Worm (Caenorhabditis elegans): ENCODE measurements around the gene C02H6.3.
"Not testable (repeated sequence)": the region's sequence is repeated elsewhere in the genome, so short reads cannot be mapped to it uniquely, and the experiment has no call there.

Gene C02H6.3

ce11 chrV:7357132-7357531 lies 30.5 kb downstream of the C02H6.3 start, which contains the start of gene C03G6.6:
TSS of gene C03G6.6 (plus strand) at chrV:7357432.
- TF ChIP-seq blmp-1 (tag; optimal IDR thresholded peaks at IDR 0.05; ENCODE audit: insufficient read depth) (no peak), elt-1 (tag; optimal IDR thresholded peaks at IDR 0.05) (no peak), ztf-4 (tag; optimal IDR thresholded peaks at IDR 0.05) (no peak), ceh-16 (tag; optimal IDR thresholded peaks at IDR 0.05) (no peak), mdl-1 (tag; optimal IDR thresholded peaks at IDR 0.05) (no peak), sem-4 (tag; optimal IDR thresholded peaks at IDR 0.05) (no peak), elt-3 (tag; optimal IDR thresholded peaks at IDR 0.05) (no peak), lin-39 (tag; optimal IDR thresholded peaks at IDR 0.05) (no peak), nhr-12 (tag; optimal IDR thresholded peaks at IDR 0.05) (no peak), nhr-11 (tag; optimal IDR thresholded peaks at IDR 0.05) (no peak), lin-11 (tag; optimal IDR thresholded peaks at IDR 0.05) (no peak)

- TF ChIP-seq nhr-129 (tag; optimal IDR thresholded peaks at IDR 0.05) (no peak), gmeb-1 (tag; optimal IDR thresholded peaks at IDR 0.05) (no peak), R02D3.7 (tag; optimal IDR thresholded peaks at IDR 0.05) (no peak), unc-62 (GFP tag; optimal IDR thresholded peaks at IDR 0.05) (no peak), nhr-21 (tag; optimal IDR thresholded peaks at IDR 0.05) (no peak), unc-55 (GFP tag; optimal IDR thresholded peaks at IDR 0.05) (no peak)
These were observed 31.0 kb downstream of the C02H6.3 start, which contains the start of gene C03G6.21 for ce11 chrV:7356684-7357083. TSS of gene C03G6.21 (minus strand) at chrV:7356784.

ce11 chrV:7355464-7355863 lies 32.2 kb downstream of the C02H6.3 start, which contains the start of gene tag-293:
TSS of gene tag-293 (minus strand) at chrV:7355564.
- no peak for TF ChIP-seq dmd-4 (tag; optimal IDR thresholded peaks at IDR 0.05)
- TF ChIP-seq lin-39 (tag; optimal IDR thresholded peaks at IDR 0.05): no peak
- no peak for TF ChIP-seq ZK546.5 (tag; optimal IDR thresholded peaks at IDR 0.05)
- TF ChIP-seq sma-9 (GFP tag; optimal IDR thresholded peaks at IDR 0.05): no peak
- TF ChIP-seq sma-9 (tag; optimal IDR thresholded peaks at IDR 0.05): no peak
- no peak for TF ChIP-seq R02D3.7 (tag; optimal IDR thresholded peaks at IDR 0.05)

ce11 chrV:7353602-7354001 lies 34.1 kb downstream of the C02H6.3 start:
- TF ChIP-seq mbf-1 (tag; optimal IDR thresholded peaks at IDR 0.05): no peak

DNA sequence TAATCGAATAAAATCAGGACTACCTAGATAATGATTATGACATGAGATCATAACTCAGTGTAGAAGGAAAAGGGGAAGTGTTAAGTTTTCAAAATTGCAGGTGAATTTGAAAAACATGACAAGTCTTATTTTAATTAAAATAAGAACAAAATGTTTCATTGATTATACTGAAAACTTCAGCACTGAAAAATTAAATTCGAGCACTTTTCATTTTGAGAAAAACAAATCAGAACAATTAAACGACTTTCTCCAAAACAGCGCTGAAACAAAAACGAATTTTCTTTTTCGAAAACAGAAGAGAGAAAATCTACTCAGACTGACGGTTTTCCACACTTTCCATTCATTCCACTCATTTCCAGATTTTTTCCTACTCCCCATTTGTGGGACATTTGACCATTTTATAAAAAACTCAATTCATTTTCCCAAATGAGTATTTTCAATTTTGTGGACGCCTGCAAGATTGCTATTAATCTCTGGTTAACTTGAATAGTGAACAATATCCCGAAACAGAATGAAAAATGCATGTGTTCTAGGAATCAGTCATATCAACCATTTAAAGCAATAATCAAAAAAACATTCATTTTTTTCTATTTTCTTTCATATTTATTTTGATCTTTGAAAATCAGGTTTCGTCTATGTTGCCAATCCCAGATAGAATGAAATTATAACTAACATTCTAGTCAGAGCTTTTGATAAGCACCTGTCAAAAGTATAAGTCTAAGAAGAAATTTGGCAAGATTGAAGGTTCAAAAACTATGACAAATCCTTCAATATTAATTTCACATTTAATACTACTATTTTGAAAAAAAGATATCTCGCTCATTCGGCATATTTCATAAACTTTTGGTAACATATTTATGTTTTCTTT lies 35.2 kb downstream of the C02H6.3 start, which contains the start of the genes srh-231 and srh-275:
srh-231 (minus strand) TSS at position 51 of the 868 bp plus-strand sequence.
srh-275 (plus strand) TSS at position 818 of the 868 bp plus-strand sequence.
- no peak for TF ChIP-seq nhr-77 (tag; optimal IDR thresholded peaks at IDR 0.05)
- no peak for TF ChIP-seq ceh-16 (tag; optimal IDR thresholded peaks at IDR 0.05)
- TF ChIP-seq lin-13 (GFP tag; optimal IDR thresholded peaks at IDR 0.05): no peak
- no peak for TF ChIP-seq unc-39 (tag; optimal IDR thresholded peaks at IDR 0.05)
- no peak for TF ChIP-seq lin-11 (tag; optimal IDR thresholded peaks at IDR 0.05)
- no peak for TF ChIP-seq ceh-82 (tag; optimal IDR thresholded peaks at IDR 0.05)
- no peak for TF ChIP-seq peb-1 (tag; optimal IDR thresholded peaks at IDR 0.05)
- no peak for TF ChIP-seq sma-9 (GFP tag; optimal IDR thresholded peaks at IDR 0.05)
- no peak for TF ChIP-seq sma-9 (tag; optimal IDR thresholded peaks at IDR 0.05)
- no peak for TF ChIP-seq unc-55 (GFP tag; optimal IDR thresholded peaks at IDR 0.05)

- TF ChIP-seq F13H6.1 (tag; optimal IDR thresholded peaks at IDR 0.05) (no peak), sma-9 (GFP tag; optimal IDR thresholded peaks at IDR 0.05) (no peak), sma-9 (tag; optimal IDR thresholded peaks at IDR 0.05) (no peak), nhr-237 (tag; optimal IDR thresholded peaks at IDR 0.05) (no peak)
These were observed 38.1 kb downstream of the C02H6.3 start, which contains the start of gene nhr-149 for ce11 chrV:7349541-7349940. TSS of gene nhr-149 (minus strand) at chrV:7349641.

ce11 chrV:7345494-7345893 lies 42.2 kb downstream of the C02H6.3 start, which contains the start of gene nhr-147:
TSS of gene nhr-147 (plus strand) at chrV:7345794.
- TF ChIP-seq nhr-11, elt-1, nhr-6 (tag; optimal IDR thresholded peaks at IDR 0.05): not testable (repeated sequence)
